Worm (Caenorhabditis elegans) whole organism, young adult: ENCODE results near the gene K07F5.7.
A peak's percentile ranks its signal among the peaks of the same experiment; 100 is the strongest.

Experiments
- B0261.1 ChIP-seq: sonication (generic microtip); optimal IDR thresholded peaks from 2 replicates; lab custom pipeline; 2016; ENCODE audit warnings: mild to moderate bottlenecking, missing genetic modification characterization, moderate library complexity, missing compliant biosample characterization
- D2030.7 ChIP-seq: fragments of 200-800 bp; sonication (Bioruptor generic); IDR thresholded peaks from 2 replicates; pipeline ENCODE4 v1.3.6; 2022; ENCODE audit warnings: missing genetic modification reagents, missing genetic modification characterization, missing compliant biosample characterization
- F10E7.11 ChIP-seq: sonication (generic microtip); optimal IDR thresholded peaks from 2 replicates; lab custom pipeline; 2017; ENCODE audit warnings: mild to moderate bottlenecking, missing genetic modification characterization, moderate library complexity, missing compliant biosample characterization
- F22D6.2 ChIP-seq: sonication (generic microtip); optimal IDR thresholded peaks from 2 replicates; lab custom pipeline; 2016; ENCODE audit warnings: mild to moderate bottlenecking, missing genetic modification characterization, missing compliant biosample characterization
- F23B12.7 ChIP-seq: sonication (generic microtip); optimal IDR thresholded peaks from 2 replicates; lab custom pipeline; 2017; ENCODE audit warnings: missing genetic modification characterization, mild to moderate bottlenecking, missing compliant biosample characterization, antibody characterized with exemption, moderate library complexity; ENCODE audit not compliant: insufficient read depth
- F33H1.4 ChIP-seq: fragments of 200-800 bp; sonication (Bioruptor generic); IDR thresholded peaks from 2 replicates; pipeline ENCODE4 v1.3.6; 2022; ENCODE audit warnings: missing genetic modification reagents, missing genetic modification characterization, missing compliant biosample characterization
- F49E8.2 ChIP-seq: sonication (generic microtip); optimal IDR thresholded peaks from 3 replicates; lab custom pipeline; 2017; ENCODE audit warnings: missing genetic modification characterization, mild to moderate bottlenecking, missing compliant biosample characterization, antibody characterized with exemption, moderate library complexity; ENCODE audit not compliant: insufficient read depth
- F52B5.7 ChIP-seq: sonication (generic microtip); optimal IDR thresholded peaks from 2 replicates; lab custom pipeline; 2016; ENCODE audit warnings: mild to moderate bottlenecking, missing genetic modification characterization, missing compliant biosample characterization
- F55B11.4 ChIP-seq: sonication (generic microtip); optimal IDR thresholded peaks from 2 replicates; lab custom pipeline; 2016; ENCODE audit warnings: missing compliant biosample characterization, missing genetic modification characterization, borderline replicate concordance; ENCODE audit not compliant: insufficient read depth
- Y53F4B.3 ChIP-seq: fragments of 200-800 bp; sonication (Bioruptor generic); IDR thresholded peaks from 2 replicates; pipeline ENCODE4 v1.3.6; 2022; ENCODE audit warnings: missing genetic modification reagents, missing genetic modification characterization, missing compliant biosample characterization
- Y53G8AR.9 ChIP-seq: fragments of 200-800 bp; sonication (Bioruptor generic); conservative IDR thresholded peaks from 2 replicates; pipeline ENCODE4 v1.3.6; 2022; ENCODE audit warnings: missing genetic modification reagents, missing genetic modification characterization, missing compliant biosample characterization
- ZK185.1 ChIP-seq: sonication (generic microtip); optimal IDR thresholded peaks from 2 replicates; lab custom pipeline; 2016; ENCODE audit warnings: mild to moderate bottlenecking, missing genetic modification characterization, missing compliant biosample characterization; ENCODE audit not compliant: poor library complexity, severe bottlenecking
- attf-3 ChIP-seq: fragments of 200-800 bp; sonication (Bioruptor generic); conservative IDR thresholded peaks from 2 replicates; pipeline ENCODE4 v1.3.6; 2022; ENCODE audit warnings: missing genetic modification reagents, missing genetic modification characterization, missing compliant biosample characterization
- attf-5 ChIP-seq: fragments of 200-800 bp; sonication (Bioruptor generic); optimal IDR thresholded peaks from 2 replicates; lab custom pipeline; 2018; ENCODE audit warnings: mild to moderate bottlenecking, missing genetic modification characterization, missing compliant biosample characterization
- attf-6 ChIP-seq: fragments of 200-800 bp; sonication (Bioruptor generic); IDR thresholded peaks from 2 replicates; pipeline ENCODE4 v1.3.6; 2022; ENCODE audit warnings: missing genetic modification reagents, missing genetic modification characterization, missing compliant biosample characterization
- bed-1 ChIP-seq: fragments of 200-800 bp; sonication (Bioruptor generic); IDR thresholded peaks from 2 replicates; pipeline ENCODE4 v1.3.6; 2022; ENCODE audit warnings: missing genetic modification reagents, missing genetic modification characterization, missing compliant biosample characterization
- ccch-3 ChIP-seq: fragments of 200-800 bp; sonication (Bioruptor generic); optimal IDR thresholded peaks from 2 replicates; lab custom pipeline; 2018; ENCODE audit warnings: mild to moderate bottlenecking, missing genetic modification characterization, missing compliant biosample characterization
- ceh-79 ChIP-seq: sonication (generic microtip); optimal IDR thresholded peaks from 2 replicates; lab custom pipeline; 2017; ENCODE audit warnings: mild to moderate bottlenecking, missing genetic modification characterization, missing compliant biosample characterization
- ceh-91 ChIP-seq: fragments of 200-800 bp; sonication (Bioruptor generic); IDR thresholded peaks from 2 replicates; pipeline ENCODE4 v1.3.6; 2022; ENCODE audit warnings: missing genetic modification reagents, missing genetic modification characterization, missing compliant biosample characterization
- dox-1 ChIP-seq: fragments of 200-800 bp; sonication (Bioruptor generic); IDR thresholded peaks from 2 replicates; pipeline ENCODE4 v1.3.6; 2022; ENCODE audit warnings: missing genetic modification reagents, missing genetic modification characterization, missing compliant biosample characterization
- dpff-1 ChIP-seq: sonication (generic microtip); optimal IDR thresholded peaks from 2 replicates; lab custom pipeline; 2017; ENCODE audit warnings: mild to moderate bottlenecking, missing genetic modification characterization, missing compliant biosample characterization
- egl-44 ChIP-seq: fragments of 200-800 bp; sonication (Bioruptor generic); IDR thresholded peaks from 2 replicates; pipeline ENCODE4 v1.3.6; 2022; ENCODE audit warnings: missing genetic modification reagents, missing genetic modification characterization, missing compliant biosample characterization
- ekl-4 ChIP-seq: fragments of 200-800 bp; sonication (Bioruptor generic); IDR thresholded peaks from 2 replicates; pipeline ENCODE4 v1.3.6; 2022; ENCODE audit warnings: missing genetic modification reagents, missing genetic modification characterization, missing compliant biosample characterization
- fkh-3 ChIP-seq: sonication (generic microtip); optimal IDR thresholded peaks from 2 replicates; lab custom pipeline; 2016; ENCODE audit warnings: mild to moderate bottlenecking, missing genetic modification characterization, missing compliant biosample characterization
- hmg-1.2 ChIP-seq: fragments of 200-800 bp; sonication (Bioruptor generic); IDR thresholded peaks from 2 replicates; pipeline ENCODE4 v1.3.6; 2022; ENCODE audit warnings: missing genetic modification reagents, missing genetic modification characterization, missing compliant biosample characterization
- hsf-1 ChIP-seq: fragments of 200-800 bp; sonication (Bioruptor generic); IDR thresholded peaks from 2 replicates; pipeline ENCODE4 v1.3.6; 2022; ENCODE audit warnings: missing genetic modification reagents, missing genetic modification characterization, missing compliant biosample characterization
- let-607 ChIP-seq, 2 experiments: fragments of 200-800 bp in 1 of 2; sonication (Bioruptor generic) in 1 of 2; sonication (generic microtip) in 1 of 2; optimal IDR thresholded peaks; 2 replicates each; lab custom pipeline; 2016 to 2018; ENCODE audit warnings: mild to moderate bottlenecking in 2 of 2, missing compliant biosample characterization in 2 of 2, missing genetic modification characterization in 2 of 2, moderate library complexity in 2 of 2, missing genotype in 1 of 2
- lin-26 ChIP-seq: fragments of 200-800 bp; sonication (Bioruptor generic); IDR thresholded peaks from 2 replicates; pipeline ENCODE4 v1.3.6; 2022; ENCODE audit warnings: missing genetic modification reagents, missing genetic modification characterization, missing compliant biosample characterization
- lin-40 ChIP-seq: sonication (generic microtip); optimal IDR thresholded peaks from 2 replicates; lab custom pipeline; 2016; ENCODE audit warnings: missing genetic modification characterization, mild to moderate bottlenecking, missing compliant biosample characterization, missing genotype, missing genetic modification reagents
- lin-54 ChIP-seq: fragments of 200-800 bp; sonication (Bioruptor generic); optimal IDR thresholded peaks from 2 replicates; lab custom pipeline; 2018; ENCODE audit warnings: mild to moderate bottlenecking, missing genetic modification characterization, missing compliant biosample characterization
- lir-1 ChIP-seq: fragments of 200-800 bp; sonication (Bioruptor generic); conservative IDR thresholded peaks from 2 replicates; pipeline ENCODE4 v1.3.6; 2022; ENCODE audit warnings: missing genetic modification reagents, missing genetic modification characterization, missing compliant biosample characterization
- madf-3 ChIP-seq: fragments of 200-800 bp; sonication (Bioruptor generic); IDR thresholded peaks from 2 replicates; pipeline ENCODE4 v1.3.6; 2022; ENCODE audit warnings: missing genetic modification reagents, missing genetic modification characterization, missing compliant biosample characterization
- mcd-1 ChIP-seq: fragments of 200-800 bp; sonication (Bioruptor generic); IDR thresholded peaks from 2 replicates; pipeline ENCODE4 v1.3.6; 2022; ENCODE audit warnings: missing genetic modification reagents, missing genetic modification characterization, missing compliant biosample characterization
- mel-28 ChIP-seq: sonication (generic microtip); optimal IDR thresholded peaks from 2 replicates; lab custom pipeline; 2016; ENCODE audit warnings: borderline replicate concordance, mild to moderate bottlenecking, missing genetic modification characterization, missing compliant biosample characterization
- nfya-1 ChIP-seq: sonication (generic microtip); optimal IDR thresholded peaks from 2 replicates; lab custom pipeline; 2017; ENCODE audit warnings: antibody characterized with exemption, missing compliant biosample characterization, missing genetic modification characterization, borderline replicate concordance; ENCODE audit not compliant: insufficient read depth
- nhr-27 ChIP-seq: fragments of 200-800 bp; sonication (Bioruptor generic); optimal IDR thresholded peaks from 2 replicates; lab custom pipeline; 2018; ENCODE audit warnings: mild to moderate bottlenecking, missing genetic modification characterization, moderate library complexity, missing compliant biosample characterization
- snpc-1.3 ChIP-seq: sonication (generic microtip); optimal IDR thresholded peaks from 2 replicates; lab custom pipeline; 2017; ENCODE audit warnings: missing genetic modification characterization, mild to moderate bottlenecking, missing compliant biosample characterization, antibody characterized with exemption, moderate library complexity, missing genotype, missing genetic modification reagents; ENCODE audit not compliant: insufficient read depth
- snpc-4 ChIP-seq, 5 experiments: fragments of 150-350 bp in 1 of 5; sonication (generic microtip) in 4 of 5; optimal IDR thresholded peaks; 2 replicates each; lab custom pipeline; 2014 to 2018; ENCODE audit warnings: missing genetic modification characterization in 5 of 5, missing biosample characterization in 3 of 5, antibody characterized with exemption in 2 of 5, mild to moderate bottlenecking in 2 of 5, missing compliant biosample characterization in 2 of 5, missing genotype in 2 of 5, moderate library complexity in 2 of 5, missing genetic modification reagents in 1 of 5
- tbp1 ChIP-seq: fragments of 200-800 bp; sonication (Bioruptor generic); optimal IDR thresholded peaks from 2 replicates; lab custom pipeline; 2018; ENCODE audit warnings: mild to moderate bottlenecking, missing genetic modification characterization, missing compliant biosample characterization
- unc-62 ChIP-seq: fragments of 150-350 bp; optimal IDR thresholded peaks from 2 replicates; lab custom pipeline; 2014; ENCODE audit warnings: missing biosample characterization, missing genetic modification reagents, missing genetic modification characterization
- xnd-1 ChIP-seq: sonication (generic microtip); optimal IDR thresholded peaks from 2 replicates; lab custom pipeline; 2016; ENCODE audit warnings: missing genotype, missing genetic modification reagents, missing genetic modification characterization, missing compliant biosample characterization
- zim-3 ChIP-seq: sonication (generic microtip); optimal IDR thresholded peaks from 2 replicates; lab custom pipeline; 2017; ENCODE audit warnings: mild to moderate bottlenecking, missing genetic modification characterization, moderate library complexity, missing compliant biosample characterization
- ztf-18 ChIP-seq: sonication (generic microtip); optimal IDR thresholded peaks from 2 replicates; lab custom pipeline; 2016; ENCODE audit warnings: missing genotype, mild to moderate bottlenecking, missing genetic modification characterization, missing compliant biosample characterization
- ztf-25 ChIP-seq: fragments of 200-800 bp; sonication (Bioruptor generic); IDR thresholded peaks from 2 replicates; pipeline ENCODE4 v1.3.6; 2022; ENCODE audit warnings: missing genetic modification reagents, missing genetic modification characterization, missing compliant biosample characterization
- ztf-3 ChIP-seq: fragments of 200-800 bp; sonication (Bioruptor generic); optimal IDR thresholded peaks from 2 replicates; lab custom pipeline; 2018; ENCODE audit warnings: mild to moderate bottlenecking, missing genetic modification characterization, missing compliant biosample characterization
- ztf-6 ChIP-seq: fragments of 200-800 bp; sonication (Bioruptor generic); IDR thresholded peaks from 2 replicates; pipeline ENCODE4 v1.3.6; 2022; ENCODE audit warnings: missing genetic modification reagents, missing genetic modification characterization, missing compliant biosample characterization

The K07F5.7 gene

ce11 chrIV:9825196-9825744, 22.7 kb downstream of the K07F5.7 start, which contains the start of gene mtr-4:
Gene mtr-4 (plus strand): TSS chrIV:9825694.
- TF ChIP-seq unc-62 (GFP tag; lab: Kevin White, UChicago) = no peak
- no peak for TF ChIP-seq egl-44 (GFP tag; lab: Robert Waterston, UW)
- TF ChIP-seq Y53G8AR.9 (GFP tag; lab: Robert Waterston, UW) = no peak
- TF ChIP-seq snpc-4 (GFP tag; optimal IDR thresholded peaks at IDR 0.05; lab: Kevin White, UChicago) = peak; percentile 64
- peak in 3 of 4 experiments; percentile 9 to 71 (median 69) for TF ChIP-seq snpc-4 (tag; optimal IDR thresholded peaks at IDR 0.05; lab: Kevin White, UChicago)
- TF ChIP-seq ZK185.1 (tag; lab: Kevin White, UChicago) = no peak
- TF ChIP-seq let-607 (tag; optimal IDR thresholded peaks at IDR 0.05; lab: Kevin White, UChicago) = no peak
- TF ChIP-seq nhr-27 = no peak
- peak; percentile 77 for TF ChIP-seq ceh-91 (GFP tag; lab: Robert Waterston, UW)
- TF ChIP-seq attf-6 = 0 out of 2 replicates have a peak, but pooled peaks have one; percentile 17
- TF ChIP-seq lin-40 (tag; lab: Kevin White, UChicago) = no peak
- TF ChIP-seq F23B12.7 = no peak
- TF ChIP-seq F10E7.11 (tag; lab: Kevin White, UChicago) = no peak
- no peak for TF ChIP-seq ceh-79 (tag; lab: Kevin White, UChicago)
- TF ChIP-seq D2030.7 = peak; percentile 85
- peak; percentile 8 for TF ChIP-seq snpc-1.3
- TF ChIP-seq F49E8.2 (tag; lab: Kevin White, UChicago) = peak; percentile 47
- no peak for TF ChIP-seq fkh-3 (tag; lab: Kevin White, UChicago)
- no peak for TF ChIP-seq B0261.1 (tag; lab: Kevin White, UChicago)
- no peak for TF ChIP-seq F22D6.2
- TF ChIP-seq lin-54 (GFP tag; lab: Kevin White, UChicago) = peak; percentile 62
- no peak for TF ChIP-seq ztf-25
- TF ChIP-seq hmg-1.2 (GFP tag; lab: Robert Waterston, UW) = peak; percentile 51
- TF ChIP-seq F55B11.4 (tag; lab: Kevin White, UChicago) = no peak
- TF ChIP-seq F33H1.4 (GFP tag; lab: Robert Waterston, UW) = peak; percentile 96
- TF ChIP-seq ccch-3 (GFP tag; lab: Kevin White, UChicago) = no peak
- peak; percentile 64; the same call in 1 of the 2 replicates for TF ChIP-seq madf-3 (GFP tag; lab: Robert Waterston, UW)
- peak; percentile 40 for TF ChIP-seq attf-3 (GFP tag; lab: Robert Waterston, UW)
- no peak for TF ChIP-seq nfya-1 (tag; lab: Kevin White, UChicago)
- no peak for TF ChIP-seq Y53F4B.3 (GFP tag; lab: Robert Waterston, UW)
- no peak for TF ChIP-seq lir-1 (GFP tag; lab: Robert Waterston, UW)
- TF ChIP-seq F52B5.7 (tag; lab: Kevin White, UChicago) = no peak
- no peak for TF ChIP-seq ztf-3
- TF ChIP-seq lin-26 (GFP tag; lab: Robert Waterston, UW) = no peak
- peak; percentile 43; the same call in 1 of the 2 replicates for TF ChIP-seq ekl-4 (GFP tag; lab: Robert Waterston, UW)
- peak; percentile 93 for TF ChIP-seq xnd-1 (tag; lab: Kevin White, UChicago)
- TF ChIP-seq ztf-18 (tag; lab: Kevin White, UChicago) = no peak
- peak; percentile 91 for TF ChIP-seq mcd-1 (GFP tag; lab: Robert Waterston, UW)
- no peak for TF ChIP-seq mel-28
- no peak for TF ChIP-seq dpff-1 (tag; lab: Kevin White, UChicago)
- peak; percentile 30 for TF ChIP-seq tbp1 (GFP tag; lab: Kevin White, UChicago)
- no peak for TF ChIP-seq ztf-6 (GFP tag; lab: Robert Waterston, UW)
- no peak for TF ChIP-seq zim-3
- TF ChIP-seq bed-1 (GFP tag; lab: Robert Waterston, UW) = no peak
- peak; percentile 77; the same call in 1 of the 2 replicates for TF ChIP-seq dox-1 (GFP tag; lab: Robert Waterston, UW)
- TF ChIP-seq attf-5 (GFP tag; lab: Kevin White, UChicago) = peak; percentile 71
- TF ChIP-seq hsf-1 (GFP tag; lab: Robert Waterston, UW) = peak; percentile 72
